Worm (Caenorhabditis elegans) whole organism, late embryonic: ENCODE measurements around the gene srh-148.

Source experiments
- pha-4 ChIP-seq: fragments of 150-350 bp; optimal IDR thresholded peaks from 2 replicates; lab custom pipeline; 2018; ENCODE audit warnings: missing biosample characterization, missing genetic modification reagents, missing genetic modification characterization
- tbx-2 ChIP-seq: sonication (generic microtip); optimal IDR thresholded peaks from 2 replicates; lab custom pipeline; 2016; ENCODE audit warnings: missing genetic modification characterization, missing compliant biosample characterization

ce11 chrV:15865839-15866238, 7.6 kb upstream of the srh-148 start, which contains the start of gene srh-293:
- TF ChIP-seq tbx-2 (tag; lab: Kevin White, UChicago) (no peak), pha-4 (tag; lab: Kevin White, UChicago) (no peak)
